Worm (Caenorhabditis elegans): ENCODE results near the gene amt-2.

amt-2 gene

ce11 chrIV:13077694-13078093, 35.5 kb downstream of the amt-2 start (continued):
- TF ChIP-seq lin-13 (GFP tag; optimal IDR thresholded peaks at IDR 0.05) (no peak), alr-1 (tag; optimal IDR thresholded peaks at IDR 0.05; ENCODE audit: borderline replicate concordance) (no peak), lin-39 (tag; optimal IDR thresholded peaks at IDR 0.05) (no peak), ceh-8 (GFP tag; optimal IDR thresholded peaks at IDR 0.05) (no peak), dpl-1 (GFP tag; optimal IDR thresholded peaks at IDR 0.05) (no peak), efl-3 (GFP tag; optimal IDR thresholded peaks at IDR 0.05) (no peak), ces-1 (GFP tag; optimal IDR thresholded peaks at IDR 0.05) (no peak), nhr-47 (tag; optimal IDR thresholded peaks at IDR 0.05) (no peak), C04F5.9 (tag; optimal IDR thresholded peaks at IDR 0.05) (no peak), hpl-2 (GFP tag; optimal IDR thresholded peaks at IDR 0.05) (no peak), ztf-4 (tag; optimal IDR thresholded peaks at IDR 0.05) (no peak), tbx-2 (tag; optimal IDR thresholded peaks at IDR 0.05) (no peak), sox-4 (tag; optimal IDR thresholded peaks at IDR 0.05) (no peak), nhr-84 (tag; optimal IDR thresholded peaks at IDR 0.05) (no peak), egl-27 (tag; optimal IDR thresholded peaks at IDR 0.05) (no peak), grh-1 (GFP tag; IDR thresholded peaks at IDR 0.05) (no peak), ceh-90 (tag; optimal IDR thresholded peaks at IDR 0.05) (no peak), fkh-8 (tag; optimal IDR thresholded peaks at IDR 0.05) (no peak), zip-4 (GFP tag; optimal IDR thresholded peaks at IDR 0.05) (no peak), lir-3 (tag; optimal IDR thresholded peaks at IDR 0.05; ENCODE audit: poor library complexity) (no peak), elt-3 (tag; optimal IDR thresholded peaks at IDR 0.05) (peak in 2 of 6 experiments; percentile 44 to 78), ama-1 (optimal IDR thresholded peaks at IDR 0.05) (no peak), snu-23 (GFP tag; optimal IDR thresholded peaks at IDR 0.05) (peak; percentile 42), fkh-10 (GFP tag; optimal IDR thresholded peaks at IDR 0.05) (no peak), unc-30 (tag; optimal IDR thresholded peaks at IDR 0.05) (no peak), aha-1 (tag; optimal IDR thresholded peaks at IDR 0.05) (no peak), nhr-11 (tag; optimal IDR thresholded peaks at IDR 0.05) (no peak), isw-1 (GFP tag; IDR thresholded peaks at IDR 0.05) (no peak), C34B4.2 (tag; optimal IDR thresholded peaks at IDR 0.05) (no peak), unc-98 (GFP tag; IDR thresholded peaks at IDR 0.05) (no peak), mef-2 (tag; optimal IDR thresholded peaks at IDR 0.05) (no peak), xbp-1 (tag; optimal IDR thresholded peaks at IDR 0.05) (no peak), nhr-76 (tag; optimal IDR thresholded peaks at IDR 0.05) (no peak), pag-3 (tag; optimal IDR thresholded peaks at IDR 0.05; ENCODE audit: borderline replicate concordance, insufficient read depth) (no peak), ceh-82 (tag; optimal IDR thresholded peaks at IDR 0.05) (no peak), lsy-2 (tag; optimal IDR thresholded peaks at IDR 0.05) (no peak), C16A3.4 (tag; optimal IDR thresholded peaks at IDR 0.05) (no peak), unc-62 (GFP tag; optimal IDR thresholded peaks at IDR 0.05) (no peak), sup-37 (GFP tag; optimal IDR thresholded peaks at IDR 0.05) (no peak), unc-86 (tag; optimal IDR thresholded peaks at IDR 0.05) (no peak), sptf-1 (tag; optimal IDR thresholded peaks at IDR 0.05) (no peak), hlh-4 (tag; optimal IDR thresholded peaks at IDR 0.05) (no peak), rnt-1 (tag; optimal IDR thresholded peaks at IDR 0.05) (no peak), snpc-4 (tag; optimal IDR thresholded peaks at IDR 0.05) (no peak), tlp-1 (tag; optimal IDR thresholded peaks at IDR 0.05) (no peak), pax-3 (tag; optimal IDR thresholded peaks at IDR 0.05) (no peak), skn-1 (tag; optimal IDR thresholded peaks at IDR 0.05) (peak; percentile 1), nhr-77 (tag; optimal IDR thresholded peaks at IDR 0.05) (no peak), vab-15 (tag; optimal IDR thresholded peaks at IDR 0.05) (no peak), nhr-12 (tag; optimal IDR thresholded peaks at IDR 0.05) (no peak), irx-1 (tag; optimal IDR thresholded peaks at IDR 0.05) (no peak), ceh-63 (GFP tag; optimal IDR thresholded peaks at IDR 0.05) (no peak), mab-9 (GFP tag; IDR thresholded peaks at IDR 0.05) (no peak), lin-35 (GFP tag; optimal IDR thresholded peaks at IDR 0.05) (peak in 1 of 2 experiments; percentile 50)

Data from whole organism, L1 larva.